Fruit fly (Drosophila melanogaster): ENCODE data around the gene CG33552.

CG33552 gene

dm6 chr2L:16682203-16682602 is at the start of gene CG33552:
CG33552 (plus strand) TSS chr2L:16682503.
- TF ChIP-seq EcR (GFP tag; optimal IDR thresholded peaks at IDR 0.05) (no peak), usp (GFP tag; optimal IDR thresholded peaks at IDR 0.05) (no peak), Dll (optimal IDR thresholded peaks at IDR 0.05) (no peak), psq (optimal IDR thresholded peaks at IDR 0.05) (no peak), CG8478 (optimal IDR thresholded peaks at IDR 0.05) (no peak), pan (optimal IDR thresholded peaks at IDR 0.05) (no peak)

dm6 chr2L:16637335-16637734 is 45.0 kb upstream of the CG33552 start:
- no peak for TF ChIP-seq EcR (GFP tag; optimal IDR thresholded peaks at IDR 0.05)
- no peak for TF ChIP-seq CG8478 (optimal IDR thresholded peaks at IDR 0.05)
- no peak for TF ChIP-seq Dll (optimal IDR thresholded peaks at IDR 0.05)
- no peak for TF ChIP-seq psq (optimal IDR thresholded peaks at IDR 0.05)
- TF ChIP-seq usp (GFP tag; optimal IDR thresholded peaks at IDR 0.05), result no peak
- no peak for TF ChIP-seq pan (optimal IDR thresholded peaks at IDR 0.05)

- TF ChIP-seq CG8478 (optimal IDR thresholded peaks at IDR 0.05) (no peak), psq (optimal IDR thresholded peaks at IDR 0.05) (no peak), pan (optimal IDR thresholded peaks at IDR 0.05) (no peak), usp (GFP tag; optimal IDR thresholded peaks at IDR 0.05) (no peak), Dll (optimal IDR thresholded peaks at IDR 0.05) (no peak), EcR (GFP tag; optimal IDR thresholded peaks at IDR 0.05) (no peak)
Measured at dm6 chr2L:16638349-16638748, 44.0 kb upstream of the CG33552 start.

- TF ChIP-seq EcR (GFP tag; optimal IDR thresholded peaks at IDR 0.05) (no peak), usp (GFP tag; optimal IDR thresholded peaks at IDR 0.05) (no peak), Dll (optimal IDR thresholded peaks at IDR 0.05) (no peak), CG8478 (optimal IDR thresholded peaks at IDR 0.05) (no peak), psq (optimal IDR thresholded peaks at IDR 0.05) (no peak), pan (optimal IDR thresholded peaks at IDR 0.05) (no peak)
Measured at dm6 chr2L:16640846-16641245, 41.5 kb upstream of the CG33552 start.

dm6 chr2L:16643445-16643844 is 38.9 kb upstream of the CG33552 start:
- no peak for TF ChIP-seq CG8478 (optimal IDR thresholded peaks at IDR 0.05)
- no peak for TF ChIP-seq usp (GFP tag; optimal IDR thresholded peaks at IDR 0.05)
- TF ChIP-seq pan (optimal IDR thresholded peaks at IDR 0.05), result no peak
- no peak for TF ChIP-seq EcR (GFP tag; optimal IDR thresholded peaks at IDR 0.05)
- no peak for TF ChIP-seq psq (optimal IDR thresholded peaks at IDR 0.05)
- no peak for TF ChIP-seq Dll (optimal IDR thresholded peaks at IDR 0.05)

dm6 chr2L:16643961-16644360 is 38.3 kb upstream of the CG33552 start:
- TF ChIP-seq Dll (optimal IDR thresholded peaks at IDR 0.05), result no peak
- TF ChIP-seq EcR (GFP tag; optimal IDR thresholded peaks at IDR 0.05), result no peak
- no peak for TF ChIP-seq psq (optimal IDR thresholded peaks at IDR 0.05)
- no peak for TF ChIP-seq usp (GFP tag; optimal IDR thresholded peaks at IDR 0.05)
- TF ChIP-seq CG8478 (optimal IDR thresholded peaks at IDR 0.05), result no peak

- TF ChIP-seq CG8478 (optimal IDR thresholded peaks at IDR 0.05) (no peak), usp (GFP tag; optimal IDR thresholded peaks at IDR 0.05) (no peak), EcR (GFP tag; optimal IDR thresholded peaks at IDR 0.05) (peak in 1 of 2 experiments; percentile 21), Dll (optimal IDR thresholded peaks at IDR 0.05) (no peak)
Measured at dm6 chr2L:16645479-16646302, 36.6 kb upstream of the CG33552 start.

dm6 chr2L:16647773-16648172 is 34.5 kb upstream of the CG33552 start:
- TF ChIP-seq pan (optimal IDR thresholded peaks at IDR 0.05) (no peak), Dll (optimal IDR thresholded peaks at IDR 0.05) (no peak), CG8478 (optimal IDR thresholded peaks at IDR 0.05) (no peak), EcR (GFP tag; optimal IDR thresholded peaks at IDR 0.05) (no peak), usp (GFP tag; optimal IDR thresholded peaks at IDR 0.05) (no peak), psq (optimal IDR thresholded peaks at IDR 0.05) (no peak)

dm6 chr2L:16648925-16649324 is 33.4 kb upstream of the CG33552 start:
- TF ChIP-seq pan (optimal IDR thresholded peaks at IDR 0.05), result no peak
- TF ChIP-seq CG8478 (optimal IDR thresholded peaks at IDR 0.05), result no peak
- no peak for TF ChIP-seq psq (optimal IDR thresholded peaks at IDR 0.05)
- TF ChIP-seq usp (GFP tag; optimal IDR thresholded peaks at IDR 0.05), result no peak
- no peak for TF ChIP-seq Dll (optimal IDR thresholded peaks at IDR 0.05)

- no peak for TF ChIP-seq CG8478 (optimal IDR thresholded peaks at IDR 0.05)
- TF ChIP-seq pan (optimal IDR thresholded peaks at IDR 0.05), result no peak
- no peak for TF ChIP-seq usp (GFP tag; optimal IDR thresholded peaks at IDR 0.05)
- TF ChIP-seq EcR (GFP tag; optimal IDR thresholded peaks at IDR 0.05), result no peak
- no peak for TF ChIP-seq Dll (optimal IDR thresholded peaks at IDR 0.05)
- no peak for TF ChIP-seq psq (optimal IDR thresholded peaks at IDR 0.05)
Measured at dm6 chr2L:16653541-16653940, 28.8 kb upstream of the CG33552 start.

- TF ChIP-seq usp (GFP tag; optimal IDR thresholded peaks at IDR 0.05), result no peak
- TF ChIP-seq CG8478 (optimal IDR thresholded peaks at IDR 0.05), result no peak
- no peak for TF ChIP-seq psq (optimal IDR thresholded peaks at IDR 0.05)
Measured at dm6 chr2L:16656692-16657109, 25.6 kb upstream of the CG33552 start.

dm6 chr2L:16657467-16657866 is 24.8 kb upstream of the CG33552 start:
- TF ChIP-seq pan (optimal IDR thresholded peaks at IDR 0.05) (no peak), CG8478 (optimal IDR thresholded peaks at IDR 0.05) (no peak)

- no peak for TF ChIP-seq usp (GFP tag; optimal IDR thresholded peaks at IDR 0.05)
- no peak for TF ChIP-seq CG8478 (optimal IDR thresholded peaks at IDR 0.05)
- no peak for TF ChIP-seq Dll (optimal IDR thresholded peaks at IDR 0.05)
- no peak for TF ChIP-seq EcR (GFP tag; optimal IDR thresholded peaks at IDR 0.05)
- no peak for TF ChIP-seq pan (optimal IDR thresholded peaks at IDR 0.05)
- no peak for TF ChIP-seq psq (optimal IDR thresholded peaks at IDR 0.05)
Measured at dm6 chr2L:16672290-16672689, 10.0 kb upstream of the CG33552 start.
